Worm (Caenorhabditis elegans) whole organism, late embryonic: ENCODE measurements around the gene fbxc-26.

ENCODE experiments used
- hlh-8 ChIP-seq: sonication (generic microtip); optimal IDR thresholded peaks from 2 replicates; lab custom pipeline; 2016; ENCODE audit warnings: missing genotype, missing genetic modification characterization, missing compliant biosample characterization
- pha-4 ChIP-seq: fragments of 150-350 bp; optimal IDR thresholded peaks from 2 replicates; lab custom pipeline; 2018; ENCODE audit warnings: missing biosample characterization, missing genetic modification reagents, missing genetic modification characterization

ce11 chrII:1744183-1744582 is 49.8 kb upstream of the fbxc-26 start, which contains the start of gene clec-19:
- no peak for TF ChIP-seq pha-4
- TF ChIP-seq hlh-8 (tag; lab: Kevin White, UChicago): no peak
